Fruit fly (Drosophila melanogaster): Measurements from ENCODE around the gene Qsox3.

The Qsox3 gene

DNA sequence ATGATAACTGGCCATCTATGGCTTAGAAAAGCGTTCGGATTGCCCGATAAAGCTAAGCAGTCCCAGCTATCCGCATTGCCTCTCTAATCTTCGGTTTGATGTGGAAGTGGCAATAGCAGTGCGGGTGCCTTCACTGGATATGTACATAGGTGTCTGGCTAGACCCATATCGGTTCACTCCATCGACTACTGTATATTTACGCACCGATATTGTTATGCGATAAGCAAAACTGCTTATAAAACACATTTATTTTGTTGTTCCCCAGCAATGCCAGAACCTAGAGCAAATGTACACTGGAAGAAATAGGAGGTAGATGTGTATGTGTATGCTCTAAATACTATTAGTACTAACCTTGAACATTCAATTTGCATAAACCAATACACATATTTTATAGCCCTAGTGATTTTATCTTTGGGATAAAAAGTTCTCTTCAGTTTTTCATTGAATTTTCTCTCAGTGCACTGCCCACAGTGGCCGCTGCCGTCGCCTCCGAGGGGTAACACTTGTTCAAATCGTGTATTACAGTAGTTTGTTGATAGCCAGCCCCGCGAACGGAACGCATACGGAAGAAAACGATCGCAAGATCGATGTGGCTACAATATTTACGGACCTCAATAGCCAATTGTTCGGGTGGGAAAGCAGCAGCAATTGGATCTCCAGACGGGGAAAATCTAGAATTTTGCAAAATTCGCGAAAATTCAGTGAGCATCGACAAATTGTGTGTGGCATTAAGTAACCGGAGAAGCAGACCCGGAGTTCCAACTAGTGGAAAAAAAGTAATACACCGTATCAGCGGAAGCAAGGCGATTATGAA is 41.3 kb upstream of the Qsox3 start, which contains the start of gene CG31431 (continued):
- TF ChIP-seq en (GFP tag; optimal IDR thresholded peaks at IDR 0.05) (peak; percentile 95), sug (tag; optimal IDR thresholded peaks at IDR 0.05) (peak; percentile 96), ab (GFP tag; optimal IDR thresholded peaks at IDR 0.05) (peak; percentile 94), CG12942 (GFP tag; optimal IDR thresholded peaks at IDR 0.05) (peak; percentile 95), Usf (GFP tag; optimal IDR thresholded peaks at IDR 0.05) (peak; percentile 93), ATbp (GFP tag; optimal IDR thresholded peaks at IDR 0.05) (peak; percentile 94), Mes4 (GFP tag; optimal IDR thresholded peaks at IDR 0.05) (peak; percentile 94), Atf6 (GFP tag; IDR thresholded peaks at IDR 0.05) (peak; percentile 98), otp (GFP tag; IDR thresholded peaks at IDR 0.05) (peak; percentile 95), CG18764 (GFP tag; optimal IDR thresholded peaks at IDR 0.05) (peak; percentile 94), Max (GFP tag; optimal IDR thresholded peaks at IDR 0.05) (peak; percentile 94), slbo (GFP tag; IDR thresholded peaks at IDR 0.05) (peak; percentile 99), mirr (GFP tag; optimal IDR thresholded peaks at IDR 0.05) (peak; percentile 98), sna (GFP tag; IDR thresholded peaks at IDR 0.05; ENCODE audit: partially characterized antibody) (no peak), jing (GFP tag; optimal IDR thresholded peaks at IDR 0.05) (peak; percentile 94), yki (optimal IDR thresholded peaks at IDR 0.05) (no peak), ci (GFP tag; IDR thresholded peaks at IDR 0.05) (peak; percentile 98), CG10462 (GFP tag; optimal IDR thresholded peaks at IDR 0.05) (peak; percentile 94), Poxn (GFP tag; IDR thresholded peaks at IDR 0.05) (peak; percentile 95), ro (GFP tag; IDR thresholded peaks at IDR 0.05) (peak; percentile 93), CG9797 (GFP tag; optimal IDR thresholded peaks at IDR 0.05) (peak; percentile 13), CG11398 (GFP tag; optimal IDR thresholded peaks at IDR 0.05) (peak; percentile 96), crol (GFP tag; IDR thresholded peaks at IDR 0.05) (peak; percentile 79), CG7745 (tag; optimal IDR thresholded peaks at IDR 0.05) (peak; percentile 73), bsh (GFP tag; optimal IDR thresholded peaks at IDR 0.05) (peak; percentile 57 to 97), nau (GFP tag; optimal IDR thresholded peaks at IDR 0.05) (peak; percentile 93), CG8478 (optimal IDR thresholded peaks at IDR 0.05) (no peak), Side (GFP tag; optimal IDR thresholded peaks at IDR 0.05) (peak; percentile 97), grau (tag; optimal IDR thresholded peaks at IDR 0.05) (peak; percentile 96), dysf (GFP tag; IDR thresholded peaks at IDR 0.05) (peak; percentile 98), phol (tag; optimal IDR thresholded peaks at IDR 0.05) (peak; percentile 94), HLH54F (GFP tag; optimal IDR thresholded peaks at IDR 0.05) (peak; percentile 97), C15 (GFP tag; IDR thresholded peaks at IDR 0.05) (peak; percentile 95), vfl (GFP tag; optimal IDR thresholded peaks at IDR 0.05) (peak; percentile 96), gcm (GFP tag; optimal IDR thresholded peaks at IDR 0.05) (peak; percentile 95), fd102C (GFP tag; optimal IDR thresholded peaks at IDR 0.05) (peak; percentile 75), twi (tag; optimal IDR thresholded peaks at IDR 0.05) (peak; percentile 93), Xrp1 (GFP tag; IDR thresholded peaks at IDR 0.05) (peak; percentile 97), ato (GFP tag; IDR thresholded peaks at IDR 0.05; ENCODE audit: partially characterized antibody) (no peak), CG31388 (GFP tag; optimal IDR thresholded peaks at IDR 0.05) (peak; percentile 96), sob (GFP tag; IDR thresholded peaks at IDR 0.05) (peak; percentile 99), CG12219 (GFP tag; optimal IDR thresholded peaks at IDR 0.05) (peak; percentile 97), Dek (tag; optimal IDR thresholded peaks at IDR 0.05) (peak; percentile 97), CG12391 (tag; optimal IDR thresholded peaks at IDR 0.05) (peak; percentile 97), her (GFP tag; optimal IDR thresholded peaks at IDR 0.05) (peak; percentile 96), pho (GFP tag; optimal IDR thresholded peaks at IDR 0.05) (peak; percentile 97), CG1647 (GFP tag; optimal IDR thresholded peaks at IDR 0.05) (peak; percentile 95), CG15011 (GFP tag; optimal IDR thresholded peaks at IDR 0.05) (peak; percentile 96), knrl (GFP tag; IDR thresholded peaks at IDR 0.05; ENCODE audit: partially characterized antibody) (no peak), CG30431 (GFP tag; optimal IDR thresholded peaks at IDR 0.05) (peak; percentile 92)
